Worm (Caenorhabditis elegans) whole organism, L2 larva: ENCODE measurements around the gene cdt-2.

Experiments
- C34F6.9 ChIP-seq: fragments of 150-350 bp; optimal IDR thresholded peaks from 2 replicates; lab custom pipeline; 2014; ENCODE audit warnings: missing biosample characterization, missing genetic modification characterization
- F13H6.1 ChIP-seq: sonication (generic microtip); optimal IDR thresholded peaks from 2 replicates; lab custom pipeline; 2016; ENCODE audit warnings: missing genetic modification characterization, missing compliant biosample characterization
- R02D3.7 ChIP-seq: fragments of 150-350 bp; optimal IDR thresholded peaks from 2 replicates; lab custom pipeline; 2014; ENCODE audit warnings: missing biosample characterization, missing genetic modification characterization
- Y55F3AM.14 ChIP-seq: fragments of 200-800 bp; sonication (Bioruptor generic); optimal IDR thresholded peaks from 2 replicates; lab custom pipeline; 2018; ENCODE audit warnings: mild to moderate bottlenecking, missing genetic modification characterization, missing compliant biosample characterization
- ZK546.5 ChIP-seq: sonication (generic microtip); optimal IDR thresholded peaks from 2 replicates; lab custom pipeline; 2017; ENCODE audit warnings: missing biosample characterization, missing genetic modification characterization
- aly-2 ChIP-seq: fragments of 150-350 bp; optimal IDR thresholded peaks from 2 replicates; lab custom pipeline; 2014; ENCODE audit warnings: missing biosample characterization, missing genetic modification characterization
- ama-1 ChIP-seq: fragments of 150-350 bp; optimal IDR thresholded peaks from 2 replicates; lab custom pipeline; 2018; ENCODE audit warnings: inconsistent platforms
- blmp-1 ChIP-seq: sonication (generic microtip); optimal IDR thresholded peaks from 2 replicates; lab custom pipeline; 2017; ENCODE audit warnings: missing genetic modification characterization, mild to moderate bottlenecking, missing compliant biosample characterization, antibody characterized with exemption, moderate library complexity; ENCODE audit not compliant: insufficient read depth
- ceh-16 ChIP-seq: fragments of 150-350 bp; optimal IDR thresholded peaks from 2 replicates; lab custom pipeline; 2014; ENCODE audit warnings: missing biosample characterization, missing genetic modification characterization
- ceh-82 ChIP-seq: fragments of 150-350 bp; optimal IDR thresholded peaks from 2 replicates; lab custom pipeline; 2014; ENCODE audit warnings: missing biosample characterization, missing genetic modification characterization
- dmd-4 ChIP-seq: sonication (generic microtip); optimal IDR thresholded peaks from 2 replicates; lab custom pipeline; 2017; ENCODE audit warnings: missing biosample characterization, missing genetic modification characterization
- elt-1 ChIP-seq: fragments of 150-350 bp; optimal IDR thresholded peaks from 2 replicates; lab custom pipeline; 2014; ENCODE audit warnings: missing biosample characterization, missing genetic modification characterization
- lin-39 ChIP-seq: fragments of 150-350 bp; optimal IDR thresholded peaks from 2 replicates; lab custom pipeline; 2014; ENCODE audit warnings: missing biosample characterization, missing genetic modification reagents, missing genetic modification characterization
- lsy-2 ChIP-seq, 2 experiments: fragments of 150-350 bp in 1 of 2; sonication (generic microtip) in 1 of 2; optimal IDR thresholded peaks; 2 replicates each; lab custom pipeline; 2014 to 2017; ENCODE audit warnings: missing biosample characterization in 2 of 2, missing genetic modification characterization in 2 of 2
- mab-5 ChIP-seq: fragments of 150-350 bp; optimal IDR thresholded peaks from 2 replicates; lab custom pipeline; 2014; ENCODE audit warnings: missing biosample characterization, missing genetic modification characterization
- mbf-1 ChIP-seq: sonication (generic microtip); optimal IDR thresholded peaks from 2 replicates; lab custom pipeline; 2017; ENCODE audit warnings: missing biosample characterization, missing genetic modification characterization
- mdl-1 ChIP-seq, 2 experiments: fragments of 150-350 bp in 1 of 2; sonication (generic microtip) in 1 of 2; optimal IDR thresholded peaks; 2 replicates each; lab custom pipeline; 2017; ENCODE audit warnings: missing biosample characterization in 2 of 2, missing genetic modification characterization in 2 of 2
- nhr-10 ChIP-seq: sonication (generic microtip); optimal IDR thresholded peaks from 2 replicates; lab custom pipeline; 2017; ENCODE audit warnings: missing biosample characterization, missing genetic modification characterization
- nhr-12 ChIP-seq: fragments of 150-350 bp; optimal IDR thresholded peaks from 2 replicates; lab custom pipeline; 2014; ENCODE audit warnings: missing biosample characterization, missing genetic modification characterization
- nhr-129 ChIP-seq: fragments of 150-350 bp; optimal IDR thresholded peaks from 2 replicates; lab custom pipeline; 2014; ENCODE audit warnings: missing biosample characterization, missing genetic modification characterization
- nhr-21 ChIP-seq: fragments of 150-350 bp; optimal IDR thresholded peaks from 2 replicates; lab custom pipeline; 2014; ENCODE audit warnings: missing biosample characterization, missing genetic modification characterization
- nhr-23 ChIP-seq: fragments of 150-350 bp; optimal IDR thresholded peaks from 2 replicates; lab custom pipeline; 2014; ENCODE audit warnings: missing biosample characterization, missing genetic modification reagents, missing genetic modification characterization
- nhr-25 ChIP-seq: fragments of 150-350 bp; sonication (generic microtip); optimal IDR thresholded peaks from 3 replicates; lab custom pipeline; 2014; ENCODE audit warnings: missing biosample characterization, missing genetic modification characterization
- nhr-6 ChIP-seq: fragments of 150-350 bp; optimal IDR thresholded peaks from 2 replicates; lab custom pipeline; 2014; ENCODE audit warnings: missing biosample characterization, missing genetic modification characterization
- nhr-77 ChIP-seq: fragments of 150-350 bp; optimal IDR thresholded peaks from 2 replicates; lab custom pipeline; 2014; ENCODE audit warnings: missing biosample characterization, missing genetic modification characterization
- sem-4 ChIP-seq: fragments of 150-350 bp; optimal IDR thresholded peaks from 2 replicates; lab custom pipeline; 2014; ENCODE audit warnings: missing biosample characterization, missing genetic modification reagents, missing genetic modification characterization
- skn-1 ChIP-seq: sonication (generic microtip); optimal IDR thresholded peaks from 2 replicates; lab custom pipeline; 2017; ENCODE audit warnings: missing biosample characterization, missing genetic modification characterization
- sma-3 ChIP-seq: sonication (generic microtip); optimal IDR thresholded peaks from 2 replicates; lab custom pipeline; 2016; ENCODE audit warnings: missing genetic modification reagents, missing genetic modification characterization, missing compliant biosample characterization
- sma-9 ChIP-seq, 2 experiments: fragments of 150-350 bp in 1 of 2; sonication (generic microtip) in 1 of 2; optimal IDR thresholded peaks; 2 replicates each; lab custom pipeline; 2014 to 2016; ENCODE audit warnings: missing genetic modification characterization in 2 of 2, mild to moderate bottlenecking in 1 of 2, missing biosample characterization in 1 of 2, missing compliant biosample characterization in 1 of 2, missing genetic modification reagents in 1 of 2, moderate library complexity in 1 of 2
- snpc-4 ChIP-seq: fragments of 150-350 bp; optimal IDR thresholded peaks from 2 replicates; lab custom pipeline; 2014; ENCODE audit warnings: missing biosample characterization, missing genetic modification characterization
- unc-39 ChIP-seq: fragments of 150-350 bp; optimal IDR thresholded peaks from 2 replicates; lab custom pipeline; 2014; ENCODE audit warnings: missing biosample characterization, missing genetic modification characterization
- unc-62 ChIP-seq: fragments of 150-350 bp; optimal IDR thresholded peaks from 2 replicates; lab custom pipeline; 2014; ENCODE audit warnings: missing biosample characterization, missing genetic modification reagents, missing genetic modification characterization
- zag-1 ChIP-seq: fragments of 150-350 bp; optimal IDR thresholded peaks from 2 replicates; lab custom pipeline; 2014; ENCODE audit warnings: missing biosample characterization, missing genetic modification characterization

cdt-2 gene

ce11 chrV:15023544-15023943, 32.6 kb upstream of the cdt-2 start, which contains the start of gene F14H8.4:
Gene F14H8.4, plus strand, starts transcription at chrV:15023844.
- TF ChIP-seq mab-5 (tag; lab: Kevin White, UChicago) (no peak), dmd-4 (no peak), skn-1 (tag; lab: Kevin White, UChicago) (no peak), Y55F3AM.14 (no peak), nhr-129 (no peak), mdl-1 (tag; optimal IDR thresholded peaks at IDR 0.05; lab: Kevin White, UChicago) (no peak), elt-1 (no peak), ceh-82 (tag; lab: Kevin White, UChicago) (no peak), lin-39 (tag; lab: Kevin White, UChicago) (no peak), sem-4 (tag; lab: Kevin White, UChicago) (no peak), zag-1 (tag; lab: Kevin White, UChicago) (no peak)

ce11 chrV:15020732-15021131, 29.8 kb upstream of the cdt-2 start, which contains the start of gene F14H8.5:
Gene F14H8.5, plus strand, starts transcription at chrV:15021032.
- TF ChIP-seq F13H6.1 = no peak
- no peak for TF ChIP-seq nhr-12 (tag; lab: Kevin White, UChicago)
- no peak for TF ChIP-seq ZK546.5 (tag; lab: Kevin White, UChicago)
- TF ChIP-seq nhr-129 = no peak
- no peak for TF ChIP-seq nhr-21
- no peak for TF ChIP-seq zag-1 (tag; lab: Kevin White, UChicago)
- TF ChIP-seq sma-3 (GFP tag; lab: Kevin White, UChicago) = no peak
- TF ChIP-seq nhr-10 = no peak
- TF ChIP-seq aly-2 (tag; lab: Kevin White, UChicago) = no peak
- TF ChIP-seq R02D3.7 (tag; lab: Kevin White, UChicago) = no peak
- TF ChIP-seq nhr-6 (tag; lab: Kevin White, UChicago) = no peak
- no peak for TF ChIP-seq dmd-4
- TF ChIP-seq snpc-4 = no peak
- no peak for TF ChIP-seq blmp-1 (tag; lab: Kevin White, UChicago)
- TF ChIP-seq nhr-23 = no peak
- TF ChIP-seq mab-5 (tag; lab: Kevin White, UChicago) = no peak
- no peak for TF ChIP-seq ceh-16 (tag; lab: Kevin White, UChicago)
- no peak for TF ChIP-seq unc-39 (tag; lab: Kevin White, UChicago)
- no peak for TF ChIP-seq ama-1 (lab: Kevin White, UChicago)
- TF ChIP-seq sma-9 (GFP tag; optimal IDR thresholded peaks at IDR 0.05; lab: Kevin White, UChicago) = no peak
- TF ChIP-seq sma-9 (tag; optimal IDR thresholded peaks at IDR 0.05; lab: Kevin White, UChicago) = no peak

- TF ChIP-seq mdl-1 (tag; optimal IDR thresholded peaks at IDR 0.05; lab: Kevin White, UChicago) (no peak), nhr-77 (tag; lab: Kevin White, UChicago) (no peak), blmp-1 (tag; lab: Kevin White, UChicago) (no peak), elt-1 (no peak)
Observed at ce11 chrV:15020229-15020628, 29.3 kb upstream of the cdt-2 start, which contains the start of gene F14H8.2. Gene F14H8.2, minus strand, starts transcription at chrV:15020329.

- TF ChIP-seq nhr-129 = peak; percentile 31
- no peak for TF ChIP-seq nhr-21
- TF ChIP-seq F13H6.1 = peak; percentile 4
Observed at ce11 chrV:15016795-15017429, 26.0 kb upstream of the cdt-2 start.

ce11 chrV:15015799-15016198, 24.9 kb upstream of the cdt-2 start:
- TF ChIP-seq sma-9 (GFP tag; optimal IDR thresholded peaks at IDR 0.05; lab: Kevin White, UChicago) = peak; percentile 33
- no peak for TF ChIP-seq sma-9 (tag; optimal IDR thresholded peaks at IDR 0.05; lab: Kevin White, UChicago)
- TF ChIP-seq mbf-1 (tag; lab: Kevin White, UChicago) = no peak
- TF ChIP-seq unc-62 (GFP tag; lab: Kevin White, UChicago) = no peak
- no peak for TF ChIP-seq ceh-16 (tag; lab: Kevin White, UChicago)

ce11 chrV:15014164-15014563, 23.2 kb upstream of the cdt-2 start, which contains the start of gene obr-2:
Gene obr-2, minus strand, starts transcription at chrV:15014264.
- TF ChIP-seq aly-2 (tag; lab: Kevin White, UChicago) (no peak), C34F6.9 (tag; lab: Kevin White, UChicago) (no peak), nhr-25 (tag; lab: Kevin White, UChicago) (no peak), lsy-2 (tag; optimal IDR thresholded peaks at IDR 0.05; lab: Kevin White, UChicago) (no peak), sma-9 (GFP tag; optimal IDR thresholded peaks at IDR 0.05; lab: Kevin White, UChicago) (no peak), sma-9 (tag; optimal IDR thresholded peaks at IDR 0.05; lab: Kevin White, UChicago) (no peak), mab-5 (tag; lab: Kevin White, UChicago) (no peak), nhr-21 (no peak)
